Worm (Caenorhabditis elegans) whole organism, L3 larva: Measurements from ENCODE around the gene T14B4.8.

ENCODE experiments used
- ZK546.5 ChIP-seq: sonication (generic microtip); optimal IDR thresholded peaks from 2 replicates; lab custom pipeline; 2017; ENCODE audit warnings: missing biosample characterization, missing genetic modification characterization
- elt-3 ChIP-seq, 3 experiments: fragments of 150-350 bp in 1 of 3; sonication (generic microtip) in 2 of 3; optimal IDR thresholded peaks; 2 replicates in 2 of 3; 4 replicates in 1 of 3; lab custom pipeline; 2014 to 2017; ENCODE audit warnings: missing biosample characterization in 3 of 3, missing genetic modification characterization in 3 of 3
- fkh-2 ChIP-seq: fragments of 150-350 bp; optimal IDR thresholded peaks from 2 replicates; lab custom pipeline; 2014; ENCODE audit warnings: missing biosample characterization, missing genetic modification reagents, missing genetic modification characterization
- hmg-11 ChIP-seq: sonication (generic microtip); optimal IDR thresholded peaks from 2 replicates; lab custom pipeline; 2016; ENCODE audit warnings: missing genetic modification characterization, missing compliant biosample characterization
- mdl-1 ChIP-seq: fragments of 150-350 bp; optimal IDR thresholded peaks from 2 replicates; lab custom pipeline; 2014; ENCODE audit warnings: missing biosample characterization, missing genetic modification characterization
- mml-1 ChIP-seq: fragments of 150-350 bp; sonication (generic microtip); optimal IDR thresholded peaks from 3 replicates; lab custom pipeline; 2014; ENCODE audit warnings: missing biosample characterization, missing genetic modification characterization
- nhr-11 ChIP-seq: fragments of 150-350 bp; optimal IDR thresholded peaks from 2 replicates; lab custom pipeline; 2014; ENCODE audit warnings: missing biosample characterization, missing genetic modification characterization
- nhr-28 ChIP-seq: fragments of 150-350 bp; optimal IDR thresholded peaks from 2 replicates; lab custom pipeline; 2014; ENCODE audit warnings: missing biosample characterization, missing genetic modification characterization
- pqm-1 ChIP-seq: fragments of 150-350 bp; optimal IDR thresholded peaks from 2 replicates; lab custom pipeline; 2017; ENCODE audit warnings: missing biosample characterization, missing genetic modification characterization, inconsistent platforms
- sea-2 ChIP-seq: fragments of 150-350 bp; sonication (generic microtip); optimal IDR thresholded peaks from 4 replicates; lab custom pipeline; 2014; ENCODE audit warnings: missing biosample characterization, missing genetic modification reagents, missing genetic modification characterization
- tbx-2 ChIP-seq: sonication (generic microtip); optimal IDR thresholded peaks from 2 replicates; lab custom pipeline; 2016; ENCODE audit warnings: mild to moderate bottlenecking, missing genetic modification characterization, missing compliant biosample characterization

ce11 chrII:6681478-6681877 is 47.7 kb downstream of the T14B4.8 start:
- TF ChIP-seq elt-3 (tag; optimal IDR thresholded peaks at IDR 0.05; lab: Kevin White, UChicago) = no peak
- no peak for TF ChIP-seq ZK546.5
- TF ChIP-seq mdl-1 (tag; lab: Kevin White, UChicago) = no peak
- TF ChIP-seq mml-1 (tag; lab: Kevin White, UChicago) = no peak
- no peak for TF ChIP-seq nhr-11
- peak; percentile 76 for TF ChIP-seq pqm-1 (tag; lab: Kevin White, UChicago)
- no peak for TF ChIP-seq fkh-2 (tag; lab: Kevin White, UChicago)
- TF ChIP-seq tbx-2 (tag; lab: Kevin White, UChicago) = no peak
- TF ChIP-seq nhr-28 (tag; lab: Kevin White, UChicago) = no peak
- TF ChIP-seq sea-2 (GFP tag; lab: Kevin White, UChicago) = no peak
- TF ChIP-seq hmg-11 (tag; lab: Kevin White, UChicago) = no peak
